Fruit fly (Drosophila melanogaster): ENCODE results near the gene CG17991.

dm6 chr3R:27196866-27197265, 44.2 kb upstream of the CG17991 start:
- TF ChIP-seq CG5204 (GFP tag; optimal IDR thresholded peaks at IDR 0.05) (no peak), Crg-1 (GFP tag; optimal IDR thresholded peaks at IDR 0.05) (no peak), ovo (GFP tag; optimal IDR thresholded peaks at IDR 0.05) (no peak), CG11617 (GFP tag; optimal IDR thresholded peaks at IDR 0.05) (no peak), CG33017 (tag; optimal IDR thresholded peaks at IDR 0.05) (no peak), pad (GFP tag; optimal IDR thresholded peaks at IDR 0.05) (no peak)
